Fruit fly (Drosophila melanogaster) whole organism, prepupa: ENCODE measurements around the gene CG34284.

Experiments
- CG10631 ChIP-seq: fragments of 200-800 bp; sonication (Bioruptor generic); optimal IDR thresholded peaks from 2 replicates; lab custom pipeline; 2016; ENCODE audit warnings: missing biosample characterization, missing genetic modification characterization
- CG1621 ChIP-seq: fragments of 200-800 bp; sonication (Bioruptor generic); optimal IDR thresholded peaks from 3 replicates; lab custom pipeline; 2018; ENCODE audit warnings: missing biosample characterization, mild to moderate bottlenecking, missing genetic modification characterization
- CG3032 ChIP-seq: fragments of 200-800 bp; optimal IDR thresholded peaks from 2 replicates; lab custom pipeline; 2019; ENCODE audit warnings: missing biosample characterization, mild to moderate bottlenecking, missing genetic modification characterization, moderate library complexity
- CG31627 ChIP-seq: fragments of 200-800 bp; sonication (Bioruptor generic); optimal IDR thresholded peaks from 3 replicates; lab custom pipeline; 2016; ENCODE audit warnings: missing biosample characterization, missing genetic modification characterization
- CG8119 ChIP-seq: fragments of 200-800 bp; sonication (Bioruptor generic); IDR thresholded peaks from 3 replicates; pipeline ENCODE4 v1.3.6; 2022; ENCODE audit warnings: missing biosample characterization, missing genetic modification characterization
- CG9139 ChIP-seq: fragments of 200-800 bp; sonication (Bioruptor generic); optimal IDR thresholded peaks from 3 replicates; lab custom pipeline; 2017; ENCODE audit warnings: missing biosample characterization, mild to moderate bottlenecking, missing genetic modification characterization
- Hr39 ChIP-seq: fragments of 200-800 bp; sonication (Bioruptor generic); optimal IDR thresholded peaks from 2 replicates; lab custom pipeline; 2016; ENCODE audit warnings: missing biosample characterization, missing genetic modification characterization
- Sox14 ChIP-seq: fragments of 200-800 bp; sonication (Bioruptor generic); optimal IDR thresholded peaks from 3 replicates; lab custom pipeline; 2016; ENCODE audit warnings: missing biosample characterization, missing genetic modification characterization
- esn ChIP-seq: fragments of 200-800 bp; sonication (Bioruptor generic); optimal IDR thresholded peaks from 2 replicates; lab custom pipeline; 2016; ENCODE audit warnings: missing biosample characterization, mild to moderate bottlenecking, missing genetic modification characterization, moderate library complexity
- fd85E ChIP-seq: fragments of 200-800 bp; sonication (Bioruptor generic); optimal IDR thresholded peaks from 3 replicates; lab custom pipeline; 2016; ENCODE audit warnings: missing biosample characterization, missing genetic modification characterization
- pdm3 ChIP-seq: fragments of 200-800 bp; sonication (Bioruptor generic); optimal IDR thresholded peaks from 3 replicates; lab custom pipeline; 2016; ENCODE audit warnings: missing biosample characterization, missing genetic modification characterization
- salr ChIP-seq, 2 experiments: fragments of 200-800 bp; sonication (Bioruptor generic); optimal IDR thresholded peaks; 3 replicates each; lab custom pipeline; 2016 to 2018; ENCODE audit warnings: missing biosample characterization in 2 of 2, missing genetic modification characterization in 2 of 2, mild to moderate bottlenecking in 1 of 2

DNA sequence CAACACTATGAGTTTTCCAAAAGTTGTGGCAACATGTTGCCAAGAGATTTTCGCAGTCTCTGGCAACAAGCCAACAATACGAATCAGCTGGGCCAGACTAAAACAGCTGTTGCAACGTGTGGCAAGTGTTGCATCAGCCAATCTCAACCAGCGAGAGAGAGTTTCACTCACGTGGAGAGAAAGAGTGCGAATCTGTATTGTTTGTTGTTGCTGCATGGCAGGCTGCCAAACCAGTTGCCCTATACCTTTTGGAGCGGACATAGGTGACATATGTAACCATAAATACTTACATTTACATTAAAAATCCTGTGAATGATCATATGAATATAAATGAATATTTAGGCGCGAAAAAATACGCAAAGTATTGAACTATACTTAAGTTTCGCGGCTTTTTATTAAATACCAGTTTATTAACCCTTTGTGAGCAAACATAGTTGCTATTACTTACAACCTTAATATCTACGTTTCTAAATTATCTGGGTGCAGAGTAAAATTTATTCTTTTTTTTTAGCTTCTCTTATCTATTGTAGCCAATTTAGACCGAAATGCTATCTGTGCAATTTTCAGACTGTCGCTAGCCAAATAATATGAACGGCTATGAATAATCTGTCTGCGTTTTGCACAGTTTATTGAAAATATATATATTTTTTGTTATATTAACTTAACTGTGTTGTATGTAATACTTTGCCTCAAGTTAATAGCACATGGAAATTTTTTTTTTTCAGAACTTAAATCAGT is 11.3 kb upstream of the CG34284 start:
- peak; percentile 21 to 90 for TF ChIP-seq salr (GFP tag; optimal IDR thresholded peaks at IDR 0.05; lab: Kevin White, UChicago)
- peak; percentile 54 for TF ChIP-seq CG10631 (GFP tag; lab: Kevin White, UChicago)
- TF ChIP-seq CG3032 (tag; lab: Kevin White, UChicago), result peak; percentile 61
- peak; percentile 52 for TF ChIP-seq CG8119 (GFP tag; lab: Robert Waterston, UW)
- TF ChIP-seq CG31627, result peak; percentile 45
- TF ChIP-seq Sox14, result peak; percentile 54
- TF ChIP-seq esn (GFP tag; lab: Kevin White, UChicago), result peak; percentile 72
- peak; percentile 36 for TF ChIP-seq CG1621 (tag; lab: Kevin White, UChicago)
- peak; percentile 68 for TF ChIP-seq Hr39 (GFP tag; lab: Kevin White, UChicago)
- peak; percentile 60 for TF ChIP-seq pdm3
- no peak for TF ChIP-seq CG9139 (GFP tag; lab: Kevin White, UChicago)
- no peak for TF ChIP-seq fd85E (GFP tag; lab: Kevin White, UChicago)
